Fruit fly (Drosophila melanogaster): ENCODE data around the gene Wdr24.

DNA sequence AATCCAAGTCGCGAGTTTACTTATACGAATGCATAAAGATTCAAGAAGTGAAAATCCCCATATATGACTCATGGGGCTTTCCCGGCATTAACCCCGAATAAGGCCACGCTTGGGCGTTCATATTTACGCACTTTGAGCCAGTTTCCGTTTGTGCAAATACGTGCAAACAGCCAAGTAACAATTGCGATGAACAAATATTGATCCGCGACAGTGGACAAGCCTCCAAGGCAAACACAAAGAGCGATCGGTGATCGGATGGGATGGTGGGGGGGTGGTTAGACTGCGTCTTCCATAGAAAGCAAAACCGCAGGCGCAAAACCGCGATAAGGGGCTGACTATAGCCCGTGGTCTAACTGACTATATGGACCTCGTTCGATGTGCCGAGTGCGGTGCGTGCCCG lies 12.3 kb upstream of the Wdr24 start:
- TF ChIP-seq btn (GFP tag; optimal IDR thresholded peaks at IDR 0.05) (no peak), CG16815 (GFP tag; optimal IDR thresholded peaks at IDR 0.05) (no peak)
